Fruit fly (Drosophila melanogaster): Measurements from ENCODE around the gene Cpr65Aw.

Cpr65Aw gene

dm6 chr3L:6142313-6142712 lies at the start of gene Cpr65Aw:
TSS of gene Cpr65Aw (minus strand) at chr3L:6142413.
- TF ChIP-seq Mio (GFP tag; optimal IDR thresholded peaks at IDR 0.05) (no peak), brk (GFP tag; optimal IDR thresholded peaks at IDR 0.05) (no peak), Hr78 (GFP tag; optimal IDR thresholded peaks at IDR 0.05) (no peak), CrebA (GFP tag; optimal IDR thresholded peaks at IDR 0.05; ENCODE audit: borderline replicate concordance) (no peak), Sp1 (GFP tag; optimal IDR thresholded peaks at IDR 0.05) (no peak), ey (GFP tag; optimal IDR thresholded peaks at IDR 0.05) (no peak), sv (GFP tag; optimal IDR thresholded peaks at IDR 0.05) (no peak), br (GFP tag; optimal IDR thresholded peaks at IDR 0.05) (no peak), HLH106 (tag; optimal IDR thresholded peaks at IDR 0.05) (no peak), fru (GFP tag; optimal IDR thresholded peaks at IDR 0.05) (no peak), psq (GFP tag; optimal IDR thresholded peaks at IDR 0.05) (no peak), Abd-B (GFP tag; optimal IDR thresholded peaks at IDR 0.05) (no peak), woc (GFP tag; optimal IDR thresholded peaks at IDR 0.05) (no peak), Vsx2 (GFP tag; optimal IDR thresholded peaks at IDR 0.05; ENCODE audit: partially characterized antibody) (no peak), rgr (GFP tag; optimal IDR thresholded peaks at IDR 0.05) (no peak), pan (optimal IDR thresholded peaks at IDR 0.05) (no peak), OdsH (GFP tag; optimal IDR thresholded peaks at IDR 0.05) (no peak)

- TF ChIP-seq fru (GFP tag; optimal IDR thresholded peaks at IDR 0.05) (peak; percentile 24), tai (GFP tag; optimal IDR thresholded peaks at IDR 0.05) (no peak), Hnf4 (GFP tag; optimal IDR thresholded peaks at IDR 0.05) (peak; percentile 66), Hr78 (GFP tag; optimal IDR thresholded peaks at IDR 0.05) (no peak), dsf (GFP tag; optimal IDR thresholded peaks at IDR 0.05; ENCODE audit: borderline replicate concordance) (no peak), psq (GFP tag; optimal IDR thresholded peaks at IDR 0.05) (peak; percentile 55), usp (GFP tag; optimal IDR thresholded peaks at IDR 0.05) (no peak), brk (GFP tag; optimal IDR thresholded peaks at IDR 0.05) (no peak), woc (GFP tag; optimal IDR thresholded peaks at IDR 0.05) (peak; percentile 79), ey (GFP tag; optimal IDR thresholded peaks at IDR 0.05) (peak; percentile 47), N (GFP tag; optimal IDR thresholded peaks at IDR 0.05) (no peak), sage (GFP tag; optimal IDR thresholded peaks at IDR 0.05) (no peak), lola (GFP tag; optimal IDR thresholded peaks at IDR 0.05) (no peak), Dfd (GFP tag; optimal IDR thresholded peaks at IDR 0.05) (no peak), dmrt93B (GFP tag; optimal IDR thresholded peaks at IDR 0.05) (no peak), br (GFP tag; optimal IDR thresholded peaks at IDR 0.05) (peak; percentile 51), pan (optimal IDR thresholded peaks at IDR 0.05) (no peak), Myc (optimal IDR thresholded peaks at IDR 0.05) (peak; percentile 30), Dif (GFP tag; optimal IDR thresholded peaks at IDR 0.05; ENCODE audit: partially characterized antibody) (peak; percentile 91), Mio (GFP tag; optimal IDR thresholded peaks at IDR 0.05) (no peak), CG32264 (GFP tag; optimal IDR thresholded peaks at IDR 0.05) (no peak), h (GFP tag; optimal IDR thresholded peaks at IDR 0.05) (peak; percentile 58), sv (GFP tag; optimal IDR thresholded peaks at IDR 0.05) (peak; percentile 65), HLH106 (tag; optimal IDR thresholded peaks at IDR 0.05) (peak; percentile 39), Rel (GFP tag; optimal IDR thresholded peaks at IDR 0.05) (no peak), Rel (tag; optimal IDR thresholded peaks at IDR 0.05) (peak; percentile 24), jim (GFP tag; optimal IDR thresholded peaks at IDR 0.05) (no peak), Vsx2 (GFP tag; optimal IDR thresholded peaks at IDR 0.05; ENCODE audit: partially characterized antibody) (peak; percentile 96), CG9705 (GFP tag; optimal IDR thresholded peaks at IDR 0.05) (peak; percentile 45), rgr (GFP tag; optimal IDR thresholded peaks at IDR 0.05) (peak; percentile 59), Abd-B (GFP tag; optimal IDR thresholded peaks at IDR 0.05) (no peak), dl (GFP tag; optimal IDR thresholded peaks at IDR 0.05; ENCODE audit: insufficient read depth in 1 of 2, partially characterized antibody in 2 of 2) (peak in 1 of 2 experiments; percentile 28), foxo (GFP tag; optimal IDR thresholded peaks at IDR 0.05) (peak in 1 of 2 experiments; percentile 70), Sp1 (GFP tag; optimal IDR thresholded peaks at IDR 0.05) (peak; percentile 65), GATAd (GFP tag; optimal IDR thresholded peaks at IDR 0.05) (no peak), OdsH (GFP tag; optimal IDR thresholded peaks at IDR 0.05) (peak; percentile 28), Hr83 (GFP tag; optimal IDR thresholded peaks at IDR 0.05; ENCODE audit: poor library complexity, severe bottlenecking) (peak; percentile 91), CrebA (GFP tag; optimal IDR thresholded peaks at IDR 0.05; ENCODE audit: borderline replicate concordance) (no peak)
These were observed 47.0 kb upstream of the Cpr65Aw start, which contains the start of the genes D19A and CG7386 for dm6 chr3L:6188995-6189927. TSS of gene D19A (minus strand) at chr3L:6189123. TSS of gene CG7386 (plus strand) at chr3L:6189745.
